Fruit fly (Drosophila melanogaster) whole organism, embryonic: ENCODE data around the gene Gpdh1.

Experiments
- Asciz ChIP-seq: fragments of 200-800 bp; sonication (Bioruptor generic); optimal IDR thresholded peaks from 2 replicates; lab custom pipeline; 2017; ENCODE audit warnings: missing biosample characterization, mild to moderate bottlenecking, missing genetic modification characterization, missing genetic modification reagents
- B-H1 ChIP-seq: fragments of 200-800 bp; sonication (Bioruptor generic); IDR thresholded peaks from 3 replicates; pipeline ENCODE4 v1.3.6; 2022; ENCODE audit warnings: missing biosample characterization, missing genetic modification characterization
- BEAF-32 ChIP-seq: fragments of 200-800 bp; sonication (Bioruptor generic); optimal IDR thresholded peaks from 3 replicates; lab custom pipeline; 2017; ENCODE audit warnings: missing biosample characterization, missing genetic modification characterization, mild to moderate bottlenecking, moderate library complexity, missing genetic modification reagents
- CG10274 ChIP-seq: fragments of 200-800 bp; sonication (Bioruptor generic); optimal IDR thresholded peaks from 3 replicates; lab custom pipeline; 2017; ENCODE audit warnings: missing biosample characterization, mild to moderate bottlenecking, missing genetic modification characterization
- CG10543 ChIP-seq: fragments of 200-800 bp; sonication (Bioruptor generic); optimal IDR thresholded peaks from 3 replicates; lab custom pipeline; 2017; ENCODE audit warnings: missing biosample characterization, mild to moderate bottlenecking, missing genetic modification characterization, moderate library complexity
- CG11085 ChIP-seq: fragments of 200-800 bp; sonication (Bioruptor generic); IDR thresholded peaks from 2 replicates; pipeline ENCODE4 v1.3.6; 2022; ENCODE audit warnings: missing biosample characterization, missing genetic modification characterization
- CG11456 ChIP-seq: fragments of 200-800 bp; sonication (Bioruptor generic); IDR thresholded peaks from 3 replicates; pipeline ENCODE4 v1.3.6; 2022; ENCODE audit warnings: missing biosample characterization, missing genetic modification characterization
- CG11695 ChIP-seq: fragments of 200-800 bp; sonication (Bioruptor generic); IDR thresholded peaks from 3 replicates; pipeline ENCODE4 v1.3.6; 2022; ENCODE audit warnings: missing biosample characterization, missing genetic modification characterization
- CG11696 ChIP-seq: fragments of 200-800 bp; sonication (Bioruptor generic); IDR thresholded peaks from 2 replicates; pipeline ENCODE4 v1.3.6; 2022; ENCODE audit warnings: missing biosample characterization, missing genetic modification characterization
- CG1233 ChIP-seq: fragments of 200-800 bp; sonication (Bioruptor generic); optimal IDR thresholded peaks from 4 replicates; lab custom pipeline; 2018; ENCODE audit warnings: missing biosample characterization, mild to moderate bottlenecking, missing genetic modification characterization
- CG13424 ChIP-seq: fragments of 200-800 bp; sonication (Bioruptor generic); optimal IDR thresholded peaks from 2 replicates; lab custom pipeline; 2019; ENCODE audit warnings: missing biosample characterization, mild to moderate bottlenecking, missing genetic modification characterization, moderate library complexity
- CG13775 ChIP-seq: fragments of 200-800 bp; sonication (Bioruptor generic); optimal IDR thresholded peaks from 3 replicates; lab custom pipeline; 2017; ENCODE audit warnings: missing biosample characterization, mild to moderate bottlenecking, missing genetic modification characterization
- CG14050 ChIP-seq: fragments of 200-800 bp; sonication (Bioruptor generic); IDR thresholded peaks from 3 replicates; pipeline ENCODE4 v1.3.6; 2022; ENCODE audit warnings: missing biosample characterization, missing genetic modification characterization
- CG14860 ChIP-seq: fragments of 200-800 bp; sonication (Bioruptor generic); IDR thresholded peaks from 3 replicates; pipeline ENCODE4 v1.3.6; 2022; ENCODE audit warnings: missing biosample characterization, missing genetic modification characterization; ENCODE audit not compliant: partially characterized antibody
- CG15696 ChIP-seq: fragments of 200-800 bp; sonication (Bioruptor generic); optimal IDR thresholded peaks from 2 replicates; lab custom pipeline; 2019; ENCODE audit warnings: missing biosample characterization, mild to moderate bottlenecking, missing genetic modification characterization, moderate library complexity
- CG16813 ChIP-seq: fragments of 200-800 bp; sonication (Bioruptor generic); IDR thresholded peaks from 3 replicates; pipeline ENCODE4 v1.3.6; 2022; ENCODE audit warnings: missing biosample characterization, missing genetic modification characterization; ENCODE audit not compliant: partially characterized antibody
- CG16815 ChIP-seq: fragments of 200-800 bp; sonication (Bioruptor generic); optimal IDR thresholded peaks from 3 replicates; lab custom pipeline; 2017; ENCODE audit warnings: missing biosample characterization, mild to moderate bottlenecking, missing genetic modification characterization
- CG2129 ChIP-seq: fragments of 200-800 bp; sonication (Bioruptor generic); IDR thresholded peaks from 2 replicates; pipeline ENCODE4 v1.3.6; 2022; ENCODE audit warnings: missing biosample characterization, missing genetic modification characterization; ENCODE audit not compliant: partially characterized antibody
- CG2678 ChIP-seq: fragments of 200-800 bp; sonication (Bioruptor generic); optimal IDR thresholded peaks from 3 replicates; lab custom pipeline; 2019; ENCODE audit warnings: missing biosample characterization, mild to moderate bottlenecking, missing genetic modification characterization, moderate library complexity
- CG33213 ChIP-seq: fragments of 200-800 bp; sonication (Bioruptor generic); optimal IDR thresholded peaks from 3 replicates; lab custom pipeline; 2016; ENCODE audit warnings: missing biosample characterization, missing genetic modification characterization
- CG5245 ChIP-seq: fragments of 200-800 bp; sonication (Bioruptor generic); optimal IDR thresholded peaks from 3 replicates; lab custom pipeline; 2016; ENCODE audit warnings: missing biosample characterization, missing genetic modification characterization
- CG8478 ChIP-seq: fragments of >200 bp; optimal IDR thresholded peaks from 2 replicates; lab custom pipeline; 2018
- CoRest ChIP-seq: fragments of 200-800 bp; sonication (Bioruptor generic); optimal IDR thresholded peaks from 3 replicates; lab custom pipeline; 2018; ENCODE audit warnings: missing biosample characterization, mild to moderate bottlenecking, missing genetic modification characterization, moderate library complexity
- Drgx ChIP-seq: fragments of 200-800 bp; sonication (Bioruptor generic); IDR thresholded peaks from 2 replicates; pipeline ENCODE4 v1.3.6; 2022; ENCODE audit warnings: missing biosample characterization, missing genetic modification characterization
- E2f1 ChIP-seq: fragments of 200-800 bp; sonication (Bioruptor generic); IDR thresholded peaks from 2 replicates; pipeline ENCODE4 v1.3.6; 2022; ENCODE audit warnings: missing biosample characterization, missing genetic modification characterization
- ERR ChIP-seq: fragments of 200-800 bp; sonication (Bioruptor generic); optimal IDR thresholded peaks from 2 replicates; lab custom pipeline; 2016; ENCODE audit warnings: missing biosample characterization, missing genetic modification characterization
- Hmr ChIP-seq: fragments of 200-800 bp; sonication (Bioruptor generic); optimal IDR thresholded peaks from 3 replicates; lab custom pipeline; 2017; ENCODE audit warnings: mild to moderate bottlenecking, missing biosample characterization, missing genetic modification reagents, missing genetic modification characterization
- Hr3 ChIP-seq: fragments of 200-800 bp; sonication (Bioruptor generic); optimal IDR thresholded peaks from 3 replicates; lab custom pipeline; 2016; ENCODE audit warnings: missing biosample characterization, missing genetic modification characterization
- Mes4 ChIP-seq: fragments of 200-800 bp; sonication (Bioruptor generic); optimal IDR thresholded peaks from 2 replicates; lab custom pipeline; 2016; ENCODE audit warnings: missing biosample characterization, missing genetic modification characterization
- Ravus ChIP-seq: fragments of 200-800 bp; sonication (Bioruptor generic); IDR thresholded peaks from 2 replicates; pipeline ENCODE4 v1.3.6; 2022; ENCODE audit warnings: missing biosample characterization, missing genetic modification characterization
- Sin3A ChIP-seq: fragments of >200 bp; optimal IDR thresholded peaks from 2 replicates; lab custom pipeline; 2018
- Stat92E ChIP-seq, 3 experiments: fragments of >200 bp in 2 of 3; fragments of 200-800 bp in 1 of 3; sonication (Bioruptor generic) in 1 of 3; optimal IDR thresholded peaks; 2 replicates each; lab custom pipeline; 2017 to 2019; ENCODE audit warnings: missing biosample characterization in 3 of 3, missing genetic modification characterization in 3 of 3, mild to moderate bottlenecking in 1 of 3, moderate library complexity in 1 of 3
- Vsx1 ChIP-seq: fragments of 200-800 bp; sonication (Bioruptor generic); optimal IDR thresholded peaks from 2 replicates; lab custom pipeline; 2017; ENCODE audit warnings: missing biosample characterization, mild to moderate bottlenecking, missing genetic modification characterization, missing genetic modification reagents
- al ChIP-seq: fragments of 200-800 bp; sonication (Bioruptor generic); IDR thresholded peaks from 2 replicates; pipeline ENCODE4 v1.3.6; 2022; ENCODE audit warnings: missing biosample characterization, missing genetic modification characterization
- ap ChIP-seq: fragments of 200-800 bp; sonication (Bioruptor generic); IDR thresholded peaks from 2 replicates; pipeline ENCODE4 v1.3.6; 2022; ENCODE audit warnings: missing biosample characterization, missing genetic modification characterization
- bowl ChIP-seq: fragments of 200-800 bp; sonication (Bioruptor generic); IDR thresholded peaks from 2 replicates; pipeline ENCODE4 v1.3.6; 2022; ENCODE audit warnings: missing biosample characterization, missing genetic modification characterization
- cad ChIP-seq: fragments of >200 bp; optimal IDR thresholded peaks from 2 replicates; lab custom pipeline; 2017; ENCODE audit warnings: missing biosample characterization, missing genetic modification characterization
- chinmo ChIP-seq: fragments of 200-800 bp; sonication (Bioruptor generic); IDR thresholded peaks from 4 replicates; pipeline ENCODE4 v1.3.6; 2022; ENCODE audit warnings: missing biosample characterization, missing genetic modification characterization; ENCODE audit not compliant: partially characterized antibody
- gce ChIP-seq: fragments of 200-800 bp; sonication (Bioruptor generic); IDR thresholded peaks from 3 replicates; pipeline ENCODE4 v1.3.6; 2022; ENCODE audit warnings: missing biosample characterization, missing genetic modification characterization
- insv ChIP-seq, 2 experiments: fragments of 200-800 bp; sonication (Bioruptor generic); optimal IDR thresholded peaks; 3 replicates each; lab custom pipeline; 2016 to 2018; ENCODE audit warnings: missing biosample characterization in 2 of 2, missing genetic modification characterization in 2 of 2
- ken ChIP-seq: fragments of 200-800 bp; sonication (Bioruptor generic); IDR thresholded peaks from 3 replicates; pipeline ENCODE4 v1.3.6; 2022; ENCODE audit warnings: missing biosample characterization, missing genetic modification characterization
- rib ChIP-seq: fragments of 200-800 bp; sonication (Bioruptor generic); IDR thresholded peaks from 2 replicates; pipeline ENCODE4 v1.3.6; 2022; ENCODE audit warnings: missing biosample characterization, missing genetic modification characterization
- sens ChIP-seq: fragments of 200-800 bp; sonication (Bioruptor generic); peaks from one replicate; lab custom pipeline; 2016; ENCODE audit warnings: missing biosample characterization, missing genetic modification characterization
- shn ChIP-seq: fragments of 200-800 bp; sonication (Bioruptor generic); optimal IDR thresholded peaks from 3 replicates; lab custom pipeline; 2016; ENCODE audit warnings: missing biosample characterization, missing genetic modification characterization
- slp2 ChIP-seq: fragments of 200-800 bp; sonication (Bioruptor generic); optimal IDR thresholded peaks from 2 replicates; lab custom pipeline; 2016; ENCODE audit warnings: missing biosample characterization, missing genetic modification characterization
- tio ChIP-seq: fragments of 200-800 bp; sonication (Bioruptor generic); optimal IDR thresholded peaks from 2 replicates; lab custom pipeline; 2017; ENCODE audit warnings: missing biosample characterization, missing genetic modification characterization, inconsistent platforms
- toy ChIP-seq: fragments of 200-800 bp; sonication (Bioruptor generic); IDR thresholded peaks from 2 replicates; pipeline ENCODE4 v1.3.6; 2022; ENCODE audit warnings: missing biosample characterization, missing genetic modification characterization
- ttk ChIP-seq: fragments of 200-800 bp; sonication (Bioruptor generic); IDR thresholded peaks from 2 replicates; pipeline ENCODE4 v2.1.2; 2022; ENCODE audit warnings: missing biosample characterization, missing genetic modification characterization
- twi ChIP-seq: fragments of 200-800 bp; optimal IDR thresholded peaks from 2 replicates; lab custom pipeline; 2019; ENCODE audit warnings: missing biosample characterization, mild to moderate bottlenecking, missing genetic modification characterization, moderate library complexity

The Gpdh1 gene

DNA sequence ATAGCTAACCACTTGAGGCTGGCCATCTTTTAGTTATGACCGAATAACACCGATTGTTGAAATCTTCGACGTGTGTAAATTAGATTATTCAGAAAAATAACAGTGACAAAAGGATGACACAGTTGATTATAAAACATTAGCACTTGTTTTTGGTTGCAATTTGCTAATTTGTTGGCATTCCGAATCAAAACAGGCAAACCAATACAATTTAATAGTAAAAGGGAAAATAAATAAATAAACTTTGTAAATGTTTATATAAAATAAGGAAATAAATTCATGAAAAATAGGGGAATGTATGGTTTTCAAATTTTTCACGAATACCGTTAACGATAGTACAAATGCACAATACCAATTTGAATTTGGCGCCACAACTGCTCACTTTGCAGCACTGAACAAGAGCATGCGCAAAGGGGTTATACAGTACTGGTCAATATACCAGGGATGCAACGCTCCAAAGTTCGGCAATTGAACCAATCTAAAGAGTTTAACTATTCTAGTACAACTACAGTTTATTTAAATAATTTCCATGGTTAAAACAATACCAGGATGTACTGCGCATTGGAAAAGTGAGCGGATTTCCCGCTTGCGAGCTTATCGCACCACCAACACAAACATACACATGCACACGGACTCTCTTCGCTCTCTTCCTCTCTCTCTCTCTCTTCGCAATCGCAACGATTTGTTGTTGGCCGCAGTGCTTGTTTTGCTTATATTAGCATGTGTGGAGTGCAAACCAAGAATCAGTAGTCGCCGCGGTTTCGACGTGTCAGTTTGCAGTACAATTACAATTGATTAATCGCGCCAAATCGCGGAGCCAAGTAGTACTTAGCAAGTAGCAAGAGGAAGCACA is at the start of gene Gpdh1, which contains the start of gene Sfp26Ad (continued):
- TF ChIP-seq CG11695 (GFP tag; lab: Robert Waterston, UW), result peak; percentile 64; the same call in 2 of the 3 replicates
- peak; percentile 55 for TF ChIP-seq shn (GFP tag; lab: Kevin White, UChicago)
- peak; percentile 45; the same call in 1 of the 2 replicates for TF ChIP-seq ttk (GFP tag; lab: Robert Waterston, UW)
- peak; percentile 70 for TF ChIP-seq Hr3 (GFP tag; lab: Kevin White, UChicago)
- peak; percentile 5 for TF ChIP-seq Asciz
- TF ChIP-seq toy (GFP tag; lab: Robert Waterston, UW), result no peak
- TF ChIP-seq twi (tag; lab: Kevin White, UChicago), result peak; percentile 26
- 0 out of 2 replicates have a peak, but pooled peaks have one; percentile 20 for TF ChIP-seq Drgx (GFP tag; lab: Robert Waterston, UW)
- no peak for TF ChIP-seq CG10274 (GFP tag; lab: Kevin White, UChicago)
- TF ChIP-seq CG16813 (GFP tag; lab: Robert Waterston, UW), result 0 out of 3 replicates have a peak, but pooled peaks have one; percentile 36
- TF ChIP-seq ap (GFP tag; lab: Robert Waterston, UW), result no peak
- peak; percentile 59 for TF ChIP-seq slp2 (GFP tag; lab: Kevin White, UChicago)
- TF ChIP-seq Stat92E (GFP tag; optimal IDR thresholded peaks at IDR 0.05; lab: Kevin White, UChicago), result no peak
- peak; percentile 81 for TF ChIP-seq CG33213 (GFP tag; lab: Kevin White, UChicago)
- peak; percentile 72 for TF ChIP-seq CG2678 (tag; lab: Kevin White, UChicago)
- TF ChIP-seq CG13775, result peak; percentile 72
- TF ChIP-seq bowl, result no peak
- TF ChIP-seq insv (GFP tag; optimal IDR thresholded peaks at IDR 0.05; lab: Kevin White, UChicago), result peak in 1 of 2 experiments; percentile 57
- no peak for TF ChIP-seq Ravus (GFP tag; lab: Robert Waterston, UW)
- TF ChIP-seq CG11456 (GFP tag; lab: Robert Waterston, UW), result peak; percentile 87
- TF ChIP-seq CG16815 (GFP tag; lab: Kevin White, UChicago), result peak; percentile 53
- TF ChIP-seq Sin3A, result peak; percentile 58
- peak; percentile 72 for TF ChIP-seq ERR (GFP tag; lab: Kevin White, UChicago)
- peak; percentile 66 for TF ChIP-seq BEAF-32 (GFP tag; lab: Kevin White, UChicago)
- peak; percentile 46 for TF ChIP-seq CG15696
- no peak; the same call in 2 of the 3 replicates for TF ChIP-seq gce
- TF ChIP-seq cad (GFP tag; lab: Kevin White, UChicago), result no peak
- TF ChIP-seq CG8478 (lab: Kevin White, UChicago), result no peak
- peak; percentile 72 for TF ChIP-seq ken
- no peak for TF ChIP-seq B-H1 (GFP tag; lab: Robert Waterston, UW)
- TF ChIP-seq Hmr (GFP tag; lab: Kevin White, UChicago), result peak; percentile 82
- peak; percentile 94; the same call in 3 of the 4 replicates for TF ChIP-seq chinmo
- TF ChIP-seq CG14050 (GFP tag; lab: Robert Waterston, UW), result peak; percentile 33; the same call in 2 of the 3 replicates
- TF ChIP-seq CG10543 (GFP tag; lab: Kevin White, UChicago), result peak; percentile 68
- TF ChIP-seq rib (GFP tag; lab: Robert Waterston, UW), result no peak; the same call in none of the 2 replicates
- peak; percentile 72 for TF ChIP-seq CoRest
- no peak for TF ChIP-seq CG2129 (GFP tag; lab: Robert Waterston, UW)
- peak; percentile 75 for TF ChIP-seq CG5245 (GFP tag; lab: Kevin White, UChicago)
- TF ChIP-seq sens (GFP tag; lab: Kevin White, UChicago), result peak; percentile 95
- peak; percentile 66 for TF ChIP-seq CG13424 (tag; lab: Kevin White, UChicago)
- TF ChIP-seq CG1233 (GFP tag; lab: Kevin White, UChicago), result peak; percentile 9
- peak; percentile 23 for TF ChIP-seq Vsx1
- no peak for TF ChIP-seq CG11696 (GFP tag; lab: Robert Waterston, UW)
- TF ChIP-seq tio (GFP tag; lab: Kevin White, UChicago), result peak; percentile 48
- peak; percentile 65 for TF ChIP-seq Mes4 (GFP tag; lab: Kevin White, UChicago)
- no peak for TF ChIP-seq CG14860 (GFP tag; lab: Robert Waterston, UW)
- TF ChIP-seq CG11085 (GFP tag; lab: Robert Waterston, UW), result peak; percentile 56; the same call in 1 of the 2 replicates
- peak; percentile 58; the same call in 1 of the 2 replicates for TF ChIP-seq E2f1
- TF ChIP-seq al, result peak; percentile 48; the same call in 1 of the 2 replicates
